Worm (Caenorhabditis elegans) whole organism, late embryonic: ENCODE measurements around the gene dpy-20.
A peak's percentile ranks its signal among the peaks of the same experiment; 100 is the strongest.

ENCODE experiments used
- C08G9.2 ChIP-seq: sonication (generic microtip); optimal IDR thresholded peaks from 2 replicates; lab custom pipeline; 2016; ENCODE audit warnings: mild to moderate bottlenecking, missing genetic modification characterization, moderate library complexity, missing compliant biosample characterization
- C38D4.7 ChIP-seq: fragments of 200-800 bp; sonication (Bioruptor generic); optimal IDR thresholded peaks from 2 replicates; lab custom pipeline; 2018; ENCODE audit warnings: mild to moderate bottlenecking, missing genetic modification characterization, moderate library complexity, missing compliant biosample characterization
- K02D7.2 ChIP-seq: sonication (generic microtip); optimal IDR thresholded peaks from 2 replicates; lab custom pipeline; 2017; ENCODE audit warnings: mild to moderate bottlenecking, missing genetic modification characterization, missing compliant biosample characterization
- Y22D7AL.16 ChIP-seq: sonication (generic microtip); optimal IDR thresholded peaks from 2 replicates; lab custom pipeline; 2016; ENCODE audit warnings: missing genetic modification characterization, missing compliant biosample characterization
- ama-1 ChIP-seq: fragments of 150-350 bp; optimal IDR thresholded peaks from 2 replicates; lab custom pipeline; 2014
- ceh-18 ChIP-seq: sonication (generic microtip); optimal IDR thresholded peaks from 2 replicates; lab custom pipeline; 2016; ENCODE audit warnings: missing genetic modification characterization, missing compliant biosample characterization
- ceh-19 ChIP-seq: fragments of 200-800 bp; sonication (Bioruptor generic); optimal IDR thresholded peaks from 2 replicates; lab custom pipeline; 2018; ENCODE audit warnings: mild to moderate bottlenecking, missing genetic modification characterization, missing compliant biosample characterization
- ceh-22 ChIP-seq: sonication (generic microtip); optimal IDR thresholded peaks from 2 replicates; lab custom pipeline; 2017; ENCODE audit warnings: missing biosample characterization, missing genetic modification characterization
- ceh-24 ChIP-seq: sonication (generic microtip); optimal IDR thresholded peaks from 2 replicates; lab custom pipeline; 2016; ENCODE audit warnings: mild to moderate bottlenecking, missing genetic modification characterization, missing compliant biosample characterization
- ceh-31 ChIP-seq: sonication (generic microtip); optimal IDR thresholded peaks from 2 replicates; lab custom pipeline; 2016; ENCODE audit warnings: missing genetic modification characterization, missing compliant biosample characterization
- ceh-34 ChIP-seq: sonication (generic microtip); optimal IDR thresholded peaks from 2 replicates; lab custom pipeline; 2016; ENCODE audit warnings: mild to moderate bottlenecking, missing genetic modification characterization, missing compliant biosample characterization
- ceh-45 ChIP-seq: fragments of 200-800 bp; sonication (Bioruptor generic); IDR thresholded peaks from 2 replicates; pipeline ENCODE4 v1.3.6; 2022; ENCODE audit warnings: missing genetic modification reagents, missing genetic modification characterization, missing compliant biosample characterization
- ceh-48 ChIP-seq: sonication (generic microtip); optimal IDR thresholded peaks from 2 replicates; lab custom pipeline; 2016; ENCODE audit warnings: missing genetic modification characterization, inconsistent platforms, missing compliant biosample characterization
- ceh-6 ChIP-seq: fragments of 200-800 bp; sonication (Bioruptor generic); optimal IDR thresholded peaks from 2 replicates; lab custom pipeline; 2018; ENCODE audit warnings: mild to moderate bottlenecking, missing genetic modification characterization, missing compliant biosample characterization
- che-1 ChIP-seq: sonication (generic microtip); optimal IDR thresholded peaks from 2 replicates; lab custom pipeline; 2016; ENCODE audit warnings: mild to moderate bottlenecking, missing genetic modification characterization, missing compliant biosample characterization
- dmd-4 ChIP-seq: sonication (generic microtip); optimal IDR thresholded peaks from 2 replicates; lab custom pipeline; 2016; ENCODE audit warnings: borderline replicate concordance, missing genetic modification characterization, missing compliant biosample characterization
- elt-4 ChIP-seq: sonication (generic microtip); optimal IDR thresholded peaks from 2 replicates; lab custom pipeline; 2016; ENCODE audit warnings: missing genetic modification characterization, missing compliant biosample characterization
- ets-4 ChIP-seq: sonication (generic microtip); optimal IDR thresholded peaks from 2 replicates; lab custom pipeline; 2016; ENCODE audit warnings: missing genetic modification characterization, missing compliant biosample characterization
- eyg-1 ChIP-seq: sonication (generic microtip); optimal IDR thresholded peaks from 2 replicates; lab custom pipeline; 2016; ENCODE audit warnings: missing genotype, missing genetic modification characterization, missing compliant biosample characterization
- fkh-10 ChIP-seq: fragments of 150-350 bp; optimal IDR thresholded peaks from 2 replicates; lab custom pipeline; 2014; ENCODE audit warnings: missing biosample characterization, missing genetic modification reagents, missing genetic modification characterization
- fkh-6 ChIP-seq: sonication (generic microtip); optimal IDR thresholded peaks from 2 replicates; lab custom pipeline; 2016; ENCODE audit warnings: missing genetic modification characterization, missing compliant biosample characterization
- gmeb-2 ChIP-seq: sonication (generic microtip); optimal IDR thresholded peaks from 2 replicates; lab custom pipeline; 2016; ENCODE audit warnings: missing genetic modification characterization, inconsistent platforms, missing compliant biosample characterization
- hlh-15 ChIP-seq: sonication (generic microtip); optimal IDR thresholded peaks from 2 replicates; lab custom pipeline; 2016; ENCODE audit warnings: missing genetic modification characterization, missing compliant biosample characterization
- hlh-6 ChIP-seq: sonication (generic microtip); optimal IDR thresholded peaks from 2 replicates; lab custom pipeline; 2016; ENCODE audit warnings: missing genotype, missing genetic modification characterization, missing compliant biosample characterization
- hlh-8 ChIP-seq: sonication (generic microtip); optimal IDR thresholded peaks from 2 replicates; lab custom pipeline; 2016; ENCODE audit warnings: missing genotype, missing genetic modification characterization, missing compliant biosample characterization
- lim-6 ChIP-seq: sonication (generic microtip); optimal IDR thresholded peaks from 2 replicates; lab custom pipeline; 2016; ENCODE audit warnings: missing genetic modification characterization, missing compliant biosample characterization
- lin-11 ChIP-seq: fragments of 200-800 bp; sonication (Bioruptor generic); optimal IDR thresholded peaks from 2 replicates; lab custom pipeline; 2018; ENCODE audit warnings: mild to moderate bottlenecking, missing genetic modification characterization, missing compliant biosample characterization
- madf-2 ChIP-seq: sonication (generic microtip); optimal IDR thresholded peaks from 2 replicates; lab custom pipeline; 2017; ENCODE audit warnings: missing genetic modification characterization, missing compliant biosample characterization
- mec-3 ChIP-seq: sonication (generic microtip); optimal IDR thresholded peaks from 2 replicates; lab custom pipeline; 2016; ENCODE audit warnings: borderline replicate concordance, missing genetic modification characterization, missing compliant biosample characterization
- nfya-1 ChIP-seq: sonication (generic microtip); optimal IDR thresholded peaks from 2 replicates; lab custom pipeline; 2017; ENCODE audit warnings: missing genetic modification characterization, mild to moderate bottlenecking, missing compliant biosample characterization, antibody characterized with exemption, moderate library complexity
- npax-4 ChIP-seq: sonication (generic microtip); optimal IDR thresholded peaks from 2 replicates; lab custom pipeline; 2016; ENCODE audit warnings: missing genetic modification characterization, missing compliant biosample characterization
- odd-2 ChIP-seq: sonication (generic microtip); optimal IDR thresholded peaks from 2 replicates; lab custom pipeline; 2017; ENCODE audit warnings: antibody characterized with exemption, mild to moderate bottlenecking, missing genetic modification characterization, missing compliant biosample characterization
- pag-3 ChIP-seq: sonication (generic microtip); optimal IDR thresholded peaks from 2 replicates; lab custom pipeline; 2016; ENCODE audit warnings: missing compliant biosample characterization, missing genetic modification characterization, borderline replicate concordance
- pat-9 ChIP-seq: fragments of 200-800 bp; sonication (Bioruptor generic); optimal IDR thresholded peaks from 2 replicates; lab custom pipeline; 2018; ENCODE audit warnings: mild to moderate bottlenecking, missing genetic modification characterization, moderate library complexity, missing compliant biosample characterization
- pax-1 ChIP-seq: fragments of 150-350 bp; optimal IDR thresholded peaks from 2 replicates; lab custom pipeline; 2014; ENCODE audit warnings: missing biosample characterization, missing genetic modification characterization
- pha-2 ChIP-seq: sonication (generic microtip); optimal IDR thresholded peaks from 2 replicates; lab custom pipeline; 2017; ENCODE audit warnings: mild to moderate bottlenecking, missing genetic modification characterization, missing compliant biosample characterization
- pros-1 ChIP-seq: fragments of 150-350 bp; optimal IDR thresholded peaks from 2 replicates; lab custom pipeline; 2014; ENCODE audit warnings: missing biosample characterization, missing genetic modification reagents, missing genetic modification characterization
- sox-2 ChIP-seq: fragments of 200-800 bp; sonication (Bioruptor generic); IDR thresholded peaks from 2 replicates; pipeline ENCODE4 v1.3.6; 2022; ENCODE audit warnings: missing genetic modification reagents, missing genetic modification characterization, missing compliant biosample characterization
- sox-4 ChIP-seq: sonication (generic microtip); optimal IDR thresholded peaks from 2 replicates; lab custom pipeline; 2017; ENCODE audit warnings: mild to moderate bottlenecking, missing genetic modification characterization, inconsistent platforms, missing compliant biosample characterization
- syd-9 ChIP-seq: sonication (generic microtip); optimal IDR thresholded peaks from 2 replicates; lab custom pipeline; 2016; ENCODE audit warnings: mild to moderate bottlenecking, missing genetic modification characterization, moderate library complexity, missing compliant biosample characterization
- tbx-2 ChIP-seq: sonication (generic microtip); optimal IDR thresholded peaks from 2 replicates; lab custom pipeline; 2016; ENCODE audit warnings: missing genetic modification characterization, missing compliant biosample characterization
- tbx-7 ChIP-seq: sonication (generic microtip); optimal IDR thresholded peaks from 2 replicates; lab custom pipeline; 2016; ENCODE audit warnings: missing genotype, missing genetic modification characterization, missing compliant biosample characterization
- ttx-3 ChIP-seq: sonication (generic microtip); optimal IDR thresholded peaks from 2 replicates; lab custom pipeline; 2016; ENCODE audit warnings: missing genetic modification reagents, missing genetic modification characterization, missing compliant biosample characterization
- unc-42 ChIP-seq: sonication (generic microtip); optimal IDR thresholded peaks from 2 replicates; lab custom pipeline; 2016; ENCODE audit warnings: missing genotype, missing genetic modification characterization, missing compliant biosample characterization
- unc-55 ChIP-seq: sonication (generic microtip); optimal IDR thresholded peaks from 2 replicates; lab custom pipeline; 2017; ENCODE audit warnings: missing biosample characterization, missing genetic modification reagents, missing genetic modification characterization

The dpy-20 gene

DNA sequence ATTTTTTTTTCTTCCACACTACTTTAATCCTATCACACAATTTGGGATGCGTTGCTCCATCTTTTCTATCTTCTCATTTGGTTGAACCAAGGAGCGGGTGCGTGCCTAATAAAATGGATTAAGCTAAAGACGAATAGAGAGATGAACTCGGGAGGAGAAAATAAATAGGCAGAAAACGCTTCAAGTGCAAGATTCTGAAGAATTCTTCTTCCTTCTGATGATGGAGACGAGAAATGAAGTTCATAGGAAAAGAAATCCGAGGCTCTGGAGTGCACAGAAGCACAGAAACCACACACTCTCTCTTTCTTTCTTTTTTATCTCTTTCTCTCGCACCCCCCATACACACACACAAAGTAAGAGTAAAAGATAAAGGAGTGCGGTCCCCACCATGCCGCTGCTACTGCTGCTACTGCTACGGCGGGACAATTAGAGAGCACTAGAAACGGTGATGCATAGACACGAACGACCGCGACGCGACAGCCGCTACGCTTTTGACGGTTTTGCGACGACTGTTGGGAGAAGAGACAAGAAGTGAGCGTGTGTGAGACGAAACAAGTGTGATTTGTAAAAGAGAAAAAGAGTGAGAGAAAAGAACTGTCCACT lies 8.5 kb downstream of the dpy-20 start (continued):
- no peak for TF ChIP-seq ceh-22
- TF ChIP-seq hlh-15, result no peak
- TF ChIP-seq K02D7.2 (tag; lab: Kevin White, UChicago), result no peak
- TF ChIP-seq lin-11 (tag; lab: Kevin White, UChicago), result no peak
- no peak for TF ChIP-seq lim-6 (tag; lab: Kevin White, UChicago)
- peak; percentile 98 for TF ChIP-seq unc-42 (tag; lab: Kevin White, UChicago)
- TF ChIP-seq ceh-18 (tag; lab: Kevin White, UChicago), result peak; percentile 88
- no peak for TF ChIP-seq ama-1 (lab: Kevin White, UChicago)
- TF ChIP-seq pax-1, result no peak
- TF ChIP-seq hlh-6 (tag; lab: Kevin White, UChicago), result peak; percentile 24
- peak; percentile 62 for TF ChIP-seq unc-55
- TF ChIP-seq mec-3 (tag; lab: Kevin White, UChicago), result no peak
- no peak for TF ChIP-seq eyg-1
- peak; percentile 34; the same call in 1 of the 2 replicates for TF ChIP-seq sox-2 (GFP tag; lab: Robert Waterston, UW)
- TF ChIP-seq pros-1 (tag; lab: Kevin White, UChicago), result no peak
- peak; percentile 15 for TF ChIP-seq gmeb-2 (tag; lab: Kevin White, UChicago)
- TF ChIP-seq odd-2, result peak; percentile 18
- TF ChIP-seq C38D4.7 (GFP tag; lab: Kevin White, UChicago), result no peak
- peak; percentile 69 for TF ChIP-seq ceh-34
- TF ChIP-seq fkh-10, result no peak
- no peak for TF ChIP-seq ceh-24 (tag; lab: Kevin White, UChicago)
- TF ChIP-seq ceh-45 (GFP tag; lab: Robert Waterston, UW), result no peak
- TF ChIP-seq madf-2 (tag; lab: Kevin White, UChicago), result peak; percentile 29
- peak; percentile 45 for TF ChIP-seq pha-2 (tag; lab: Kevin White, UChicago)
- TF ChIP-seq Y22D7AL.16, result no peak
- TF ChIP-seq che-1 (tag; lab: Kevin White, UChicago), result no peak
- TF ChIP-seq ceh-19 (GFP tag; lab: Kevin White, UChicago), result peak; percentile 73
- TF ChIP-seq dmd-4 (tag; lab: Kevin White, UChicago), result no peak
- TF ChIP-seq ceh-6 (GFP tag; lab: Kevin White, UChicago), result no peak
- TF ChIP-seq hlh-8, result no peak
- TF ChIP-seq ceh-48 (tag; lab: Kevin White, UChicago), result no peak
- TF ChIP-seq elt-4 (tag; lab: Kevin White, UChicago), result no peak
- peak; percentile 81 for TF ChIP-seq nfya-1 (tag; lab: Kevin White, UChicago)
- TF ChIP-seq fkh-6 (tag; lab: Kevin White, UChicago), result no peak
- no peak for TF ChIP-seq ets-4 (tag; lab: Kevin White, UChicago)
- peak; percentile 52 for TF ChIP-seq syd-9 (tag; lab: Kevin White, UChicago)
- no peak for TF ChIP-seq ttx-3 (tag; lab: Kevin White, UChicago)
- no peak for TF ChIP-seq npax-4 (tag; lab: Kevin White, UChicago)
- TF ChIP-seq tbx-7, result peak; percentile 1
- TF ChIP-seq pat-9 (tag; lab: Kevin White, UChicago), result no peak
- TF ChIP-seq ceh-31 (tag; lab: Kevin White, UChicago), result peak; percentile 82
- TF ChIP-seq tbx-2, result peak; percentile 76
- TF ChIP-seq pag-3 (tag; lab: Kevin White, UChicago), result no peak
- no peak for TF ChIP-seq C08G9.2
- TF ChIP-seq sox-4 (tag; lab: Kevin White, UChicago), result no peak
